Worm (Caenorhabditis elegans) whole organism, L4 larva: ENCODE results near the gene bbs-8.

Experiments
- R02D3.7 ChIP-seq: fragments of 150-350 bp; sonication (generic microtip); optimal IDR thresholded peaks from 3 replicates; lab custom pipeline; 2014; ENCODE audit warnings: missing biosample characterization, missing genetic modification characterization
- ces-1 ChIP-seq: fragments of 150-350 bp; sonication (generic microtip); optimal IDR thresholded peaks from 4 replicates; lab custom pipeline; 2014; ENCODE audit warnings: missing biosample characterization, missing genetic modification reagents, missing genetic modification characterization
- madf-9 ChIP-seq: fragments of 200-800 bp; sonication (Bioruptor generic); conservative IDR thresholded peaks from 2 replicates; pipeline ENCODE4 v1.3.6; 2022; ENCODE audit warnings: missing genetic modification reagents, missing genetic modification characterization, missing compliant biosample characterization
- nhr-10 ChIP-seq: fragments of 150-350 bp; optimal IDR thresholded peaks from 2 replicates; lab custom pipeline; 2014; ENCODE audit warnings: missing biosample characterization, missing genetic modification characterization
- nhr-111 ChIP-seq: fragments of 200-800 bp; sonication (Bioruptor generic); optimal IDR thresholded peaks from 2 replicates; lab custom pipeline; 2018; ENCODE audit warnings: mild to moderate bottlenecking, missing genetic modification characterization, missing compliant biosample characterization
- pha-4 ChIP-seq, 2 experiments: fragments of 150-350 bp in 1 of 2; fragments of 200-800 bp in 1 of 2; sonication (Bioruptor generic) in 1 of 2; IDR thresholded peaks in 1 of 2; optimal IDR thresholded peaks in 1 of 2; 2 replicates each; pipeline versions ENCODE4 v1.3.6 to Lab custom; 2014 to 2022; ENCODE audit warnings: missing genetic modification characterization in 2 of 2, missing genetic modification reagents in 2 of 2, missing biosample characterization in 1 of 2, missing compliant biosample characterization in 1 of 2
- snpc-1.2 ChIP-seq: fragments of 200-800 bp; sonication (Bioruptor generic); IDR thresholded peaks from 2 replicates; pipeline ENCODE4 v1.3.6; 2022; ENCODE audit warnings: missing genetic modification reagents, missing genetic modification characterization, missing compliant biosample characterization
- unc-39 ChIP-seq: sonication (generic microtip); optimal IDR thresholded peaks from 2 replicates; lab custom pipeline; 2017; ENCODE audit warnings: missing biosample characterization, missing genetic modification characterization
- zag-1 ChIP-seq: fragments of 150-350 bp; optimal IDR thresholded peaks from 2 replicates; lab custom pipeline; 2014; ENCODE audit warnings: missing biosample characterization, missing genetic modification characterization

- TF ChIP-seq snpc-1.2 (GFP tag; lab: Robert Waterston, UW) (no peak), nhr-111 (GFP tag; lab: Kevin White, UChicago) (no peak), unc-39 (no peak), pha-4 (GFP tag; IDR thresholded peaks at IDR 0.05; lab: Robert Waterston, UW) (no peak), pha-4 (tag; optimal IDR thresholded peaks at IDR 0.05; lab: Kevin White, UChicago) (no peak), ces-1 (GFP tag; lab: Kevin White, UChicago) (no peak), madf-9 (GFP tag; lab: Robert Waterston, UW) (no peak), nhr-10 (no peak), R02D3.7 (no peak), zag-1 (tag; lab: Kevin White, UChicago) (no peak)
Measured at ce11 chrV:6782260-6782659, 17.4 kb upstream of the bbs-8 start.
